Fruit fly (Drosophila melanogaster) whole organism, prepupa: ENCODE measurements around the gene TTLL5.

Experiments used
- CG10669 ChIP-seq: fragments of 200-800 bp; sonication (Bioruptor generic); optimal IDR thresholded peaks from 3 replicates; lab custom pipeline; 2018; ENCODE audit warnings: missing biosample characterization, mild to moderate bottlenecking, missing genetic modification characterization, moderate library complexity
- CG11294 ChIP-seq: fragments of 200-800 bp; sonication (Bioruptor generic); IDR thresholded peaks from 2 replicates; pipeline ENCODE4 v1.3.6; 2022; ENCODE audit warnings: missing biosample characterization, missing genetic modification characterization
- dac ChIP-seq: fragments of 200-800 bp; sonication (Bioruptor generic); optimal IDR thresholded peaks from 2 replicates; lab custom pipeline; 2017; ENCODE audit warnings: missing biosample characterization, mild to moderate bottlenecking, missing genetic modification characterization

DNA sequence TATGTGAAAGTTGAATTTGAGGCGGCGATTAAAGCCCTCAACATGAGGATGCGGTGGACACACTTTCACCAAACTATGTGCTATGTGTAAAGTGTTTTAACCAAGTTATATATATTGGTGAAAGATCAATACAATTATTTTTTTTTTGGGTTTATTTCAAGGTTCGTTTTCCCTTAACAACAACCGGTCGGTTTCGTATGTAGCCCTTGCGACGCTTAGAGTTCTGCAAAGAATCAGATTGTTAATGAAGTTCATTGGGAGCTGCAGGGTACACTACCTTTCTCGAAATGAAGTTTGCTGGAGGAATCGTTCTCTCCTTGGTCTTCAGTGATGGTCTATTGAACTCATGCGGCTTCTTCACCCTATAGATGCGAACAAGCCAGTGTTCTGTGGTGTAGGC, 55.9 kb downstream of the TTLL5 start:
- no peak for TF ChIP-seq dac
- TF ChIP-seq CG11294 (GFP tag; lab: Robert Waterston, UW) = no peak
- no peak for TF ChIP-seq CG10669
